Worm (Caenorhabditis elegans) whole organism, L1 larva: ENCODE data around the gene Y54G2A.45.

Experiments
- C16A3.4 ChIP-seq: fragments of 150-350 bp; optimal IDR thresholded peaks from 2 replicates; lab custom pipeline; 2014; ENCODE audit warnings: missing biosample characterization, missing genetic modification characterization
- C34B4.2 ChIP-seq: sonication (generic microtip); optimal IDR thresholded peaks from 2 replicates; lab custom pipeline; 2017; ENCODE audit warnings: mild to moderate bottlenecking, missing genetic modification characterization, missing compliant biosample characterization
- aha-1 ChIP-seq: fragments of 150-350 bp; optimal IDR thresholded peaks from 2 replicates; lab custom pipeline; 2014; ENCODE audit warnings: missing biosample characterization, missing genetic modification characterization
- blmp-1 ChIP-seq: fragments of 150-350 bp; optimal IDR thresholded peaks from 2 replicates; lab custom pipeline; 2014; ENCODE audit warnings: missing biosample characterization, missing genetic modification characterization
- ceh-82 ChIP-seq, 3 experiments: fragments of 150-350 bp in 1 of 3; sonication (generic microtip) in 2 of 3; optimal IDR thresholded peaks; 2 replicates each; lab custom pipeline; 2014 to 2017; ENCODE audit warnings: missing biosample characterization in 3 of 3, missing genetic modification characterization in 3 of 3
- ceh-88 ChIP-seq: fragments of 200-800 bp; sonication (Bioruptor generic); IDR thresholded peaks from 2 replicates; pipeline ENCODE4 v1.3.6; 2022; ENCODE audit warnings: missing genetic modification characterization, missing compliant biosample characterization
- ceh-90 ChIP-seq: sonication (generic microtip); optimal IDR thresholded peaks from 2 replicates; lab custom pipeline; 2016; ENCODE audit warnings: missing genetic modification characterization, missing compliant biosample characterization
- dpl-1 ChIP-seq, 3 experiments: fragments of 150-350 bp in 2 of 3; sonication (generic microtip) in 1 of 3; optimal IDR thresholded peaks; 2 replicates each; lab custom pipeline; 2014 to 2017; ENCODE audit warnings: missing biosample characterization in 3 of 3, missing genetic modification characterization in 3 of 3, missing genetic modification reagents in 3 of 3
- dsc-1 ChIP-seq: sonication (generic microtip); optimal IDR thresholded peaks from 2 replicates; lab custom pipeline; 2016; ENCODE audit warnings: mild to moderate bottlenecking, missing genetic modification characterization, missing compliant biosample characterization
- efl-1 ChIP-seq, 4 experiments: fragments of 150-350 bp; optimal IDR thresholded peaks in 3 of 4; peaks in 1 of 4; 1 replicate in 1 of 4; 2 replicates in 3 of 4; lab custom pipeline; 2014; ENCODE audit warnings: missing biosample characterization in 2 of 4, missing genetic modification characterization in 2 of 4, missing genetic modification reagents in 2 of 4
- efl-3 ChIP-seq: fragments of 200-800 bp; sonication (Bioruptor generic); optimal IDR thresholded peaks from 2 replicates; lab custom pipeline; 2018; ENCODE audit warnings: mild to moderate bottlenecking, missing genetic modification characterization, missing compliant biosample characterization
- egl-13 ChIP-seq: sonication (generic microtip); optimal IDR thresholded peaks from 2 replicates; lab custom pipeline; 2016; ENCODE audit warnings: missing genotype, missing genetic modification reagents, missing genetic modification characterization, missing compliant biosample characterization
- elt-2 ChIP-seq: sonication (generic microtip); optimal IDR thresholded peaks from 2 replicates; lab custom pipeline; 2016; ENCODE audit warnings: missing genetic modification characterization, mild to moderate bottlenecking, inconsistent platforms, missing compliant biosample characterization, missing genetic modification reagents
- ets-5 ChIP-seq: fragments of 200-800 bp; sonication (Bioruptor generic); IDR thresholded peaks from 2 replicates; pipeline ENCODE4 v1.3.6; 2022; ENCODE audit warnings: missing genetic modification characterization, missing compliant biosample characterization
- hlh-17 ChIP-seq: fragments of 200-800 bp; sonication (Bioruptor generic); optimal IDR thresholded peaks from 2 replicates; lab custom pipeline; 2018; ENCODE audit warnings: missing genetic modification characterization, mild to moderate bottlenecking, missing compliant biosample characterization, moderate library complexity, borderline replicate concordance
- hpl-2 ChIP-seq: fragments of 150-350 bp; optimal IDR thresholded peaks from 2 replicates; lab custom pipeline; 2014; ENCODE audit warnings: missing biosample characterization, missing genetic modification reagents, missing genetic modification characterization
- lin-35 ChIP-seq, 2 experiments: fragments of 150-350 bp; optimal IDR thresholded peaks; 2 replicates each; lab custom pipeline; 2014; ENCODE audit warnings: missing biosample characterization in 2 of 2, missing genetic modification characterization in 2 of 2, missing genetic modification reagents in 2 of 2
- lsy-2 ChIP-seq, 2 experiments: fragments of 150-350 bp; optimal IDR thresholded peaks; 2 replicates each; lab custom pipeline; 2014; ENCODE audit warnings: missing biosample characterization in 2 of 2, missing genetic modification characterization in 2 of 2
- mdl-1 ChIP-seq, 2 experiments: fragments of 150-350 bp; optimal IDR thresholded peaks; 2 replicates each; lab custom pipeline; 2014 to 2017; ENCODE audit warnings: missing biosample characterization in 2 of 2, missing genetic modification characterization in 2 of 2, inconsistent platforms in 1 of 2
- mef-2 ChIP-seq: fragments of 150-350 bp; optimal IDR thresholded peaks from 2 replicates; lab custom pipeline; 2014; ENCODE audit warnings: missing biosample characterization, missing genetic modification characterization
- mep-1 ChIP-seq: fragments of 150-350 bp; optimal IDR thresholded peaks from 2 replicates; lab custom pipeline; 2014; ENCODE audit warnings: missing biosample characterization, missing genetic modification characterization
- nhr-19 ChIP-seq: fragments of 200-800 bp; sonication (Bioruptor generic); conservative IDR thresholded peaks from 2 replicates; pipeline ENCODE4 v1.3.6; 2022; ENCODE audit warnings: missing genetic modification characterization, missing compliant biosample characterization
- nhr-20 ChIP-seq: sonication (generic microtip); optimal IDR thresholded peaks from 2 replicates; lab custom pipeline; 2016; ENCODE audit warnings: mild to moderate bottlenecking, missing genetic modification characterization, missing compliant biosample characterization
- nhr-28 ChIP-seq: fragments of 150-350 bp; optimal IDR thresholded peaks from 2 replicates; lab custom pipeline; 2014; ENCODE audit warnings: missing biosample characterization, missing genetic modification characterization
- nhr-47 ChIP-seq: sonication (generic microtip); optimal IDR thresholded peaks from 2 replicates; lab custom pipeline; 2016; ENCODE audit warnings: mild to moderate bottlenecking, missing genetic modification characterization, moderate library complexity, missing compliant biosample characterization
- nhr-71 ChIP-seq: sonication (generic microtip); optimal IDR thresholded peaks from 2 replicates; lab custom pipeline; 2016; ENCODE audit warnings: mild to moderate bottlenecking, missing genetic modification characterization, moderate library complexity, missing compliant biosample characterization
- nhr-76 ChIP-seq: sonication (generic microtip); optimal IDR thresholded peaks from 2 replicates; lab custom pipeline; 2017; ENCODE audit warnings: missing biosample characterization, missing genetic modification characterization
- nhr-77 ChIP-seq: fragments of 150-350 bp; optimal IDR thresholded peaks from 2 replicates; lab custom pipeline; 2014; ENCODE audit warnings: missing biosample characterization, missing genetic modification characterization
- nhr-90 ChIP-seq: sonication (generic microtip); optimal IDR thresholded peaks from 2 replicates; lab custom pipeline; 2016; ENCODE audit warnings: mild to moderate bottlenecking, missing genetic modification characterization, missing compliant biosample characterization; ENCODE audit not compliant: poor library complexity
- pqm-1 ChIP-seq: sonication (generic microtip); optimal IDR thresholded peaks from 3 replicates; lab custom pipeline; 2017; ENCODE audit warnings: missing biosample characterization, missing genetic modification characterization
- rnt-1 ChIP-seq: sonication (generic microtip); optimal IDR thresholded peaks from 2 replicates; lab custom pipeline; 2016; ENCODE audit warnings: mild to moderate bottlenecking, missing genetic modification characterization, moderate library complexity, missing compliant biosample characterization
- snpc-4 ChIP-seq: fragments of 150-350 bp; optimal IDR thresholded peaks from 2 replicates; lab custom pipeline; 2014; ENCODE audit warnings: missing biosample characterization, missing genetic modification characterization
- snu-23 ChIP-seq: sonication (generic microtip); optimal IDR thresholded peaks from 2 replicates; lab custom pipeline; 2016; ENCODE audit warnings: missing genetic modification characterization, missing compliant biosample characterization
- swsn-7 ChIP-seq: sonication (generic microtip); optimal IDR thresholded peaks from 2 replicates; lab custom pipeline; 2016; ENCODE audit warnings: missing genetic modification characterization, missing compliant biosample characterization
- tbx-2 ChIP-seq: sonication (generic microtip); optimal IDR thresholded peaks from 2 replicates; lab custom pipeline; 2016; ENCODE audit warnings: missing genetic modification characterization, missing compliant biosample characterization
- unc-30 ChIP-seq: sonication (generic microtip); optimal IDR thresholded peaks from 2 replicates; lab custom pipeline; 2017; ENCODE audit warnings: missing biosample characterization, missing genetic modification characterization
- unc-62 ChIP-seq: fragments of 150-350 bp; optimal IDR thresholded peaks from 2 replicates; lab custom pipeline; 2014; ENCODE audit warnings: missing biosample characterization, missing genetic modification reagents, missing genetic modification characterization
- xbp-1 ChIP-seq: sonication (generic microtip); optimal IDR thresholded peaks from 2 replicates; lab custom pipeline; 2016; ENCODE audit warnings: missing genetic modification characterization, missing compliant biosample characterization
- zip-4 ChIP-seq: fragments of 200-800 bp; sonication (Bioruptor generic); optimal IDR thresholded peaks from 2 replicates; lab custom pipeline; 2018; ENCODE audit warnings: mild to moderate bottlenecking, missing genetic modification characterization, moderate library complexity, missing compliant biosample characterization

Y54G2A.45 gene

ce11 chrIV:2805525-2805924, at the start of gene Y54G2A.45:
Y54G2A.45 (plus strand) TSS chrIV:2805857.
- TF ChIP-seq lsy-2 (tag; optimal IDR thresholded peaks at IDR 0.05; lab: Kevin White, UChicago): peak in 1 of 2 experiments; percentile 57
- TF ChIP-seq hpl-2 (GFP tag; lab: Kevin White, UChicago): peak; percentile 1
- TF ChIP-seq ceh-90 (tag; lab: Kevin White, UChicago): no peak
- TF ChIP-seq elt-2 (tag; lab: Kevin White, UChicago): peak; percentile 64
- peak; percentile 36 for TF ChIP-seq snu-23
- TF ChIP-seq rnt-1: peak; percentile 60
- peak; percentile 40 for TF ChIP-seq pqm-1 (tag; lab: Kevin White, UChicago)
- TF ChIP-seq nhr-47 (tag; lab: Kevin White, UChicago): peak; percentile 57
- TF ChIP-seq xbp-1 (tag; lab: Kevin White, UChicago): peak; percentile 0
- peak; percentile 5 for TF ChIP-seq nhr-77
- TF ChIP-seq ceh-82 (tag; optimal IDR thresholded peaks at IDR 0.05; lab: Kevin White, UChicago): peak in 1 of 3 experiments; percentile 6
- TF ChIP-seq efl-1 (optimal IDR thresholded peaks at IDR 0.05; lab: Kevin White, UChicago): peak in 1 of 2 experiments; percentile 32
- TF ChIP-seq efl-1 (GFP tag; optimal IDR thresholded peaks at IDR 0.05 in 1 of 2; lab: Kevin White, UChicago): no peak
- TF ChIP-seq C16A3.4: peak; percentile 14
- no peak for TF ChIP-seq mep-1 (tag; lab: Kevin White, UChicago)
- TF ChIP-seq ceh-88 (GFP tag; lab: Robert Waterston, UW): no peak
- TF ChIP-seq nhr-20: peak; percentile 40
- peak; percentile 23 for TF ChIP-seq swsn-7 (tag; lab: Kevin White, UChicago)
- TF ChIP-seq dsc-1: peak; percentile 18
- no peak for TF ChIP-seq blmp-1 (tag; lab: Kevin White, UChicago)
- TF ChIP-seq unc-30 (tag; lab: Kevin White, UChicago): no peak
- TF ChIP-seq nhr-90 (tag; lab: Kevin White, UChicago): peak; percentile 40
- peak; percentile 61 for TF ChIP-seq nhr-71
- peak in 1 of 2 experiments; percentile 55 for TF ChIP-seq lin-35 (GFP tag; optimal IDR thresholded peaks at IDR 0.05; lab: Kevin White, UChicago)
- TF ChIP-seq mdl-1 (tag; optimal IDR thresholded peaks at IDR 0.05; lab: Kevin White, UChicago): peak in 1 of 2 experiments; percentile 28
- TF ChIP-seq nhr-19: peak; percentile 26
- no peak for TF ChIP-seq hlh-17 (GFP tag; lab: Kevin White, UChicago)
- TF ChIP-seq egl-13 (tag; lab: Kevin White, UChicago): peak; percentile 18
- TF ChIP-seq dpl-1 (GFP tag; optimal IDR thresholded peaks at IDR 0.05; lab: Kevin White, UChicago): peak in 1 of 3 experiments; percentile 5

ce11 chrIV:2758079-2758478, 47.6 kb upstream of the Y54G2A.45 start:
- no peak for TF ChIP-seq ets-5 (GFP tag; lab: Robert Waterston, UW)
- TF ChIP-seq snu-23: no peak
- TF ChIP-seq mef-2 (tag; lab: Kevin White, UChicago): no peak
- no peak for TF ChIP-seq snpc-4 (tag; lab: Kevin White, UChicago)
- TF ChIP-seq nhr-47 (tag; lab: Kevin White, UChicago): no peak

DNA sequence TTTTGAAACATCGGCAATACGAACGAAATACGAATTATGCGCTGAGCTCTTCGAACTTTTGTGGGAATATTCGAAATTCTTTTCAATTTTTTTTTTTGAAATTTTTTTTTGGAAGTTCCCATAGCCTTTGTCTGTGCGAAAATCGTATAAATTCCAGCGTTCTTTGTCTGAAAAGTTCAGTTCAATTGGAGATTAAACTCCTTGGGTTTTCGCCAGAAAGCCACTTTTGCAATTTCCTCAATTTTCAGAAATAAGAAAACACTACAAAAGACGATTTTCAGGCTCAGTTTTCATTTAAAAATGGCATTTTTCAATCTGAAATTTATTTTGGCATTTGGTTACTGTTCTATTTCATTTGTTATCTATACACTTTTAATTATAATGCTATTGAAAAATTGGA, 46.5 kb upstream of the Y54G2A.45 start, which contains the start of gene Y54G2A.38:
TSS of gene Y54G2A.38 (plus strand) at position 301 of the 400 bp plus-strand sequence.
- TF ChIP-seq snu-23 (no peak), C34B4.2 (tag; lab: Kevin White, UChicago) (no peak), C16A3.4 (no peak), efl-3 (no peak), egl-13 (tag; lab: Kevin White, UChicago) (no peak), aha-1 (tag; lab: Kevin White, UChicago) (no peak), zip-4 (GFP tag; lab: Kevin White, UChicago) (no peak), tbx-2 (tag; lab: Kevin White, UChicago) (no peak), nhr-76 (no peak), nhr-90 (tag; lab: Kevin White, UChicago) (no peak), blmp-1 (tag; lab: Kevin White, UChicago) (no peak), unc-62 (GFP tag; lab: Kevin White, UChicago) (no peak), mep-1 (tag; lab: Kevin White, UChicago) (no peak), nhr-28 (tag; lab: Kevin White, UChicago) (no peak), lsy-2 (tag; optimal IDR thresholded peaks at IDR 0.05; lab: Kevin White, UChicago) (no peak)
- TF ChIP-seq, all 84 proteins: peak for 0
